Fruit fly (Drosophila melanogaster) whole organism, prepupa: Measurements from ENCODE around the gene CG5664.

Experiments
- Blimp-1 ChIP-seq: fragments of 200-800 bp; sonication (Bioruptor generic); optimal IDR thresholded peaks from 3 replicates; lab custom pipeline; 2017; ENCODE audit warnings: missing biosample characterization, missing genetic modification characterization, mild to moderate bottlenecking, moderate library complexity, missing genetic modification reagents
- CG10669 ChIP-seq: fragments of 200-800 bp; sonication (Bioruptor generic); optimal IDR thresholded peaks from 3 replicates; lab custom pipeline; 2018; ENCODE audit warnings: missing biosample characterization, mild to moderate bottlenecking, missing genetic modification characterization, moderate library complexity
- CG11902 ChIP-seq: fragments of 200-800 bp; sonication (Bioruptor generic); optimal IDR thresholded peaks from 3 replicates; lab custom pipeline; 2016; ENCODE audit warnings: missing biosample characterization, missing genetic modification characterization
- CG15336 ChIP-seq: fragments of 200-800 bp; sonication (Bioruptor generic); IDR thresholded peaks from 2 replicates; pipeline ENCODE4 v1.3.6; 2022; ENCODE audit warnings: missing biosample characterization, missing genetic modification characterization
- CG31627 ChIP-seq: fragments of 200-800 bp; sonication (Bioruptor generic); optimal IDR thresholded peaks from 3 replicates; lab custom pipeline; 2016; ENCODE audit warnings: missing biosample characterization, missing genetic modification characterization
- CG32006 ChIP-seq: fragments of 200-800 bp; sonication (Bioruptor generic); optimal IDR thresholded peaks from 3 replicates; lab custom pipeline; 2017; ENCODE audit warnings: missing biosample characterization, mild to moderate bottlenecking, missing genetic modification characterization
- CG34406 ChIP-seq: fragments of 200-800 bp; sonication (Bioruptor generic); optimal IDR thresholded peaks from 3 replicates; lab custom pipeline; 2016; ENCODE audit warnings: missing biosample characterization, missing genetic modification characterization
- CG3919 ChIP-seq: fragments of 200-800 bp; sonication (Bioruptor generic); optimal IDR thresholded peaks from 3 replicates; lab custom pipeline; 2016; ENCODE audit warnings: missing biosample characterization, missing genetic modification characterization
- CG6808 ChIP-seq: fragments of 200-800 bp; sonication (Bioruptor generic); optimal IDR thresholded peaks from 3 replicates; lab custom pipeline; 2017; ENCODE audit warnings: missing biosample characterization, missing genetic modification characterization, mild to moderate bottlenecking, moderate library complexity, missing genetic modification reagents
- CG7368 ChIP-seq: fragments of 200-800 bp; sonication (Bioruptor generic); optimal IDR thresholded peaks from 3 replicates; lab custom pipeline; 2016; ENCODE audit warnings: missing biosample characterization, missing genetic modification characterization
- CG8319 ChIP-seq: fragments of 200-800 bp; sonication (Bioruptor generic); optimal IDR thresholded peaks from 3 replicates; lab custom pipeline; 2016; ENCODE audit warnings: missing biosample characterization, missing genetic modification characterization
- CG8632 ChIP-seq: fragments of 200-800 bp; sonication (Bioruptor generic); optimal IDR thresholded peaks from 3 replicates; lab custom pipeline; 2016; ENCODE audit warnings: missing biosample characterization, missing genetic modification characterization
- CG9139 ChIP-seq: fragments of 200-800 bp; sonication (Bioruptor generic); optimal IDR thresholded peaks from 3 replicates; lab custom pipeline; 2017; ENCODE audit warnings: missing biosample characterization, mild to moderate bottlenecking, missing genetic modification characterization
- Eip75B ChIP-seq: fragments of 200-800 bp; sonication (Bioruptor generic); optimal IDR thresholded peaks from 3 replicates; lab custom pipeline; 2016; ENCODE audit warnings: missing biosample characterization, missing genetic modification characterization
- Eip93F ChIP-seq: fragments of 200-800 bp; sonication (Bioruptor generic); optimal IDR thresholded peaks from 2 replicates; lab custom pipeline; 2016; ENCODE audit warnings: missing biosample characterization, mild to moderate bottlenecking, missing genetic modification characterization
- Hr38 ChIP-seq: sonication (Bioruptor generic); optimal IDR thresholded peaks from 2 replicates; lab custom pipeline; 2016; ENCODE audit warnings: missing biosample characterization, missing genetic modification characterization
- Lpt ChIP-seq: fragments of 200-800 bp; sonication (Bioruptor generic); optimal IDR thresholded peaks from 3 replicates; lab custom pipeline; 2016; ENCODE audit warnings: missing biosample characterization, missing genetic modification characterization
- Met ChIP-seq: fragments of 200-800 bp; sonication (Bioruptor generic); optimal IDR thresholded peaks from 3 replicates; lab custom pipeline; 2016; ENCODE audit warnings: missing biosample characterization, missing genetic modification characterization
- OdsH ChIP-seq: fragments of 200-800 bp; sonication (Bioruptor generic); optimal IDR thresholded peaks from 3 replicates; lab custom pipeline; 2016; ENCODE audit warnings: missing biosample characterization, missing genetic modification characterization
- Smox ChIP-seq: fragments of 200-800 bp; sonication (Bioruptor generic); optimal IDR thresholded peaks from 3 replicates; lab custom pipeline; 2016; ENCODE audit warnings: missing biosample characterization, missing genetic modification characterization
- Sox102F ChIP-seq: fragments of 200-800 bp; sonication (Bioruptor generic); optimal IDR thresholded peaks from 2 replicates; lab custom pipeline; 2016; ENCODE audit warnings: missing biosample characterization, mild to moderate bottlenecking, missing genetic modification characterization
- Sox14 ChIP-seq: fragments of 200-800 bp; sonication (Bioruptor generic); optimal IDR thresholded peaks from 3 replicates; lab custom pipeline; 2016; ENCODE audit warnings: missing biosample characterization, missing genetic modification characterization
- acj6 ChIP-seq: fragments of 200-800 bp; sonication (Bioruptor generic); optimal IDR thresholded peaks from 3 replicates; lab custom pipeline; 2016; ENCODE audit warnings: missing biosample characterization, missing genetic modification characterization
- cyc ChIP-seq: fragments of 200-800 bp; sonication (Bioruptor generic); optimal IDR thresholded peaks from 3 replicates; lab custom pipeline; 2016; ENCODE audit warnings: missing biosample characterization, missing genetic modification characterization
- dac ChIP-seq: fragments of 200-800 bp; sonication (Bioruptor generic); optimal IDR thresholded peaks from 2 replicates; lab custom pipeline; 2017; ENCODE audit warnings: missing biosample characterization, mild to moderate bottlenecking, missing genetic modification characterization
- dsx ChIP-seq: fragments of 200-800 bp; optimal IDR thresholded peaks from 3 replicates; lab custom pipeline; 2019; ENCODE audit warnings: missing biosample characterization, mild to moderate bottlenecking, missing genetic modification characterization, moderate library complexity; ENCODE audit not compliant: poor library complexity, severe bottlenecking
- fkh ChIP-seq: fragments of 200-800 bp; sonication (Bioruptor generic); optimal IDR thresholded peaks from 3 replicates; lab custom pipeline; 2017; ENCODE audit warnings: missing biosample characterization, mild to moderate bottlenecking, missing genetic modification characterization, moderate library complexity
- lz ChIP-seq: fragments of 200-800 bp; sonication (Bioruptor generic); optimal IDR thresholded peaks from 3 replicates; lab custom pipeline; 2016; ENCODE audit warnings: missing biosample characterization, missing genetic modification characterization
- pdm3 ChIP-seq: fragments of 200-800 bp; sonication (Bioruptor generic); optimal IDR thresholded peaks from 3 replicates; lab custom pipeline; 2016; ENCODE audit warnings: missing biosample characterization, missing genetic modification characterization
- svp ChIP-seq: fragments of 200-800 bp; sonication (Bioruptor generic); peaks from one replicate; lab custom pipeline; 2016; ENCODE audit warnings: missing biosample characterization, missing genetic modification characterization
- topi ChIP-seq: fragments of 200-800 bp; sonication (Bioruptor generic); optimal IDR thresholded peaks from 3 replicates; lab custom pipeline; 2016; ENCODE audit warnings: missing biosample characterization, missing genetic modification characterization
- vri ChIP-seq: fragments of 200-800 bp; sonication (Bioruptor generic); optimal IDR thresholded peaks from 3 replicates; lab custom pipeline; 2016; ENCODE audit warnings: missing biosample characterization, mild to moderate bottlenecking, missing genetic modification characterization

The CG5664 gene

DNA sequence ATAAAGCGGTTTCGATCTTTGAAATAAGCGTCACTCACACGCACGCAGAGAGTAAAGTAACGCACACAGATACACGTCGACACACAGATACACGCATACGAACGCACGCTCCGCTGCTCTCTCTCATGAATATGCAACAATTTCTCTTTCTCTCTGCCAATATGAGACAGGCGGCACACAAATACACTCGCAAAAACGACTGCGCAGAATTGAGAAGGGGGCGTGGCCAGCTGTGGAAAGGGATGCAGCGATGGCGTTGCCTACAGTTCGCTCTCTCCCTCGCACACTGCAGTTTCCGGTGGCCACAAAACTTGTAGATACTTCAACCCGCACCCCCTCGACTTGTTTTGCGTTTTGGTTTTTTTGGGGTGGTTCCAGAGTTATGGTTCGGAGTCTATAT is 38.5 kb upstream of the CG5664 start (continued):
- TF ChIP-seq svp: no peak
- peak; percentile 64 for TF ChIP-seq CG8632 (GFP tag; lab: Kevin White, UChicago)
- peak; percentile 43 for TF ChIP-seq CG32006 (GFP tag; lab: Kevin White, UChicago)
- peak; percentile 54; the same call in 1 of the 2 replicates for TF ChIP-seq CG15336 (GFP tag; lab: Robert Waterston, UW)
- TF ChIP-seq Lpt (GFP tag; lab: Kevin White, UChicago): peak; percentile 16
- peak; percentile 77 for TF ChIP-seq CG34406 (GFP tag; lab: Kevin White, UChicago)
- TF ChIP-seq acj6 (GFP tag; lab: Kevin White, UChicago): peak; percentile 73
- peak; percentile 73 for TF ChIP-seq pdm3 (GFP tag; lab: Kevin White, UChicago)

DNA sequence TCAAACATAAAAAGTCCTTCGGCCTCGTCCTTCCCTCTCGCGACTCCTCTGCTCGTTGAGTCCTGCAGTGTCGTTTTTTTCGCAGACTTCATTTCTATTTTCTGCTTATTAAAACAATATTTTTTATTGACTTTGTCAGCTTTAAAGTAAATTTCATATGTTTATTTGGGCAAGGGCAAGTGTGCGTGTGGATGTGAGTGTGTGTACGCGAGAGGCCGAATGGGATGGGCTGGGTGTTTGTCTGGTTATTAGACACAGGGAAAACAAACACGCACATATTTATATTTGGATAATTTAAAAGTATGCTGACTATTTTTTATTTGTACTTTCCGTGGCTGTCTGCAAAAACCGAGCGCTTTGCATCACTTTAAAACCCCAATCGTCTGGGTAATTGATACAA is 36.7 kb upstream of the CG5664 start:
- peak; percentile 23 for TF ChIP-seq fkh (GFP tag; lab: Kevin White, UChicago)
- no peak for TF ChIP-seq vri (GFP tag; lab: Kevin White, UChicago)

DNA sequence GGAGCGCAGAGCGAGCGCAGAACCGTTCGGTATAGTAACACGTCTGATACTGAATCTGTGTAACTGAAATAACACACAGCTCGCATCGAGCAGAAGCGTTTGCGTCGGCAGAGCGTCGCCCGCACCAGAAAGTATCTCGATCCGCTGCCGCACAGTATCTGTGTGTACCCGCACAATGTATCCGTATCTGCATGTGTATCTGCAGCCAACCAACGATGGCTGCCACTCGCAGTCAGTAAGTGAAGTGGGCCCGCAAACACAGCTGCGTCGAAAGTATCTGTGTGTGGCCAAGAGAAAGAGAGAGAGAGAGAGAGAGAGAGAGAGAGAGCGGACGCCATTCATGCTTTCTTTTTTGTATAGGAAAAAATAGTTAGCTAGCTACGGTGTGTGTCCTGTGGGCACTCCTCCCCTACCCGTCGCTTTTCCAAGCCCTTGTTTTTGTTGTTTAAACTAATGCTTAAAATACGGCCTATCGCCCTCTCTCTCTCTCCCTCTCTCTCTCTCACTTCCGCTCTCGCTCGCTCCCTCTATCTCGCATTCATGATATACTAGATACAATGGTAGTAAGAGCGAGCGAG is 35.4 kb upstream of the CG5664 start, which contains the start of gene croc:
Gene croc (minus strand): TSS at position 51 of the 578 bp plus-strand sequence.
- TF ChIP-seq dsx (GFP tag; lab: Kevin White, UChicago): peak; percentile 66
- no peak for TF ChIP-seq acj6 (GFP tag; lab: Kevin White, UChicago)
- TF ChIP-seq Sox14 (GFP tag; lab: Kevin White, UChicago): no peak
- no peak for TF ChIP-seq Met
- TF ChIP-seq CG10669: no peak
- no peak for TF ChIP-seq Eip75B (GFP tag; lab: Kevin White, UChicago)
- no peak for TF ChIP-seq cyc (GFP tag; lab: Kevin White, UChicago)
- no peak for TF ChIP-seq Sox102F
- TF ChIP-seq CG31627 (GFP tag; lab: Kevin White, UChicago): no peak
- no peak for TF ChIP-seq Hr38
- TF ChIP-seq vri (GFP tag; lab: Kevin White, UChicago): no peak
- TF ChIP-seq pdm3 (GFP tag; lab: Kevin White, UChicago): no peak
- no peak for TF ChIP-seq OdsH (GFP tag; lab: Kevin White, UChicago)
- no peak for TF ChIP-seq CG32006 (GFP tag; lab: Kevin White, UChicago)
- TF ChIP-seq Eip93F: no peak
- peak; percentile 75 for TF ChIP-seq fkh (GFP tag; lab: Kevin White, UChicago)

DNA sequence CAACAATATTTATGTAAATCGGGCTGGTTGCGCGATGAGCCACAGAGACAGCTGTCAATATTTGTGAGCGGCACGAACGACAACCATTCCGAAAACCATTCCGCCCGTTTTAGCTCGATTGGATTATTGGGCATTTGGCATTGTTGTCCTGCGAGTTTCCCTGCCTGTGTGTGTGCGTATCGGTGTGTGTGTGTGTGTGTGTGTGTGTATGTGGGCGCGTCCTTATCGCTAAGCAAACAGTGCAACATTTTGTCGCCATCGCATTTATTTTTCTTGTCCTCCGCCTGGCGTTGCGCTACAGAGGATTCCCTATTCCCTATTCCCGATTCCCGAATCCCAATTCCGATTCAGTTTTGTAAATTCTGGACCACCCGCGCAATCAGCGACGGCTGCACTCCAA is 30.7 kb upstream of the CG5664 start:
- TF ChIP-seq fkh (GFP tag; lab: Kevin White, UChicago) (peak; percentile 1), topi (GFP tag; lab: Kevin White, UChicago) (no peak)

DNA sequence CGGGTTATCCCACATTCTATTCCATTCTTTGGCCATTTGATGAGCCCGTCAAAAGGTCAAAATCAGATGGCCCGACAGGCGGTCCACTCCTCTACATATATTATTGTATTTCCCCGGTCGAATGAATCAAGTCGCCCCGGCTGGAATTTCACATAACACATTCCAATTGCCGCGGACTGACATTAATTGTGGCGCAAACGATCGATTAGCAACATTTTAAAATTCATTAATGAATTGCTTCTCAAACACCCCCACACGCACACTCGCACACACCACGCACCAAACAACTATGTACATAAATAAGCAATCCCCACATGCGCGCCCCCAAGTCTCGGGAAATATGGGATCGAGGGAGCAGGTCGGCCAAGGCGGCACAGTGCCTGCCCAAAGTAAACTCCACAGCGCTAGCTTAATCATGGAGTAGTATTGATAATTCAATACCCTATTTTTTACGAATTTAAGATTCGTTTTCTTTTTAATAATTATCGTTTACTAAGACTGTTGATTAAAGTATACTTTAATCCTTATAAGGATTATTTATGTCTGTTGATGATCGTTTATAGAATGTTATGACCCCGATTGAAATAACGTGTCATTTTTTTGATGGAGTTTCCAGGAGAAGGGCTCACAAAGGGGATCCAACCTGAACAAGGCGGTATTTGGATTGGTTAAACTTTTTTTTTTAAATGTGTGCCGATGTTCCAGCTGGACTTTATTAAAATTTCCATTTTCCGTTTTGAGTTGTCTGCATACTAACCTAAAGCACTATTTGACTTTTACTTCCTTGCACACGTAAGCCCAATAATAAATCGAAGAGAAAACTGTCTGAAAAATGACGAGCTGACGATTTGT is 24.3 kb upstream of the CG5664 start:
- TF ChIP-seq Lpt (GFP tag; lab: Kevin White, UChicago): no peak
- no peak for TF ChIP-seq dac (GFP tag; lab: Kevin White, UChicago)
- TF ChIP-seq CG11902 (GFP tag; lab: Kevin White, UChicago): no peak
- no peak for TF ChIP-seq CG34406 (GFP tag; lab: Kevin White, UChicago)
- TF ChIP-seq OdsH (GFP tag; lab: Kevin White, UChicago): no peak
- TF ChIP-seq CG9139 (GFP tag; lab: Kevin White, UChicago): no peak
- no peak for TF ChIP-seq lz (GFP tag; lab: Kevin White, UChicago)
- no peak for TF ChIP-seq CG3919 (GFP tag; lab: Kevin White, UChicago)
- no peak for TF ChIP-seq Blimp-1
- TF ChIP-seq cyc (GFP tag; lab: Kevin White, UChicago): no peak
- TF ChIP-seq CG8632 (GFP tag; lab: Kevin White, UChicago): no peak
- no peak for TF ChIP-seq CG7368 (GFP tag; lab: Kevin White, UChicago)
- TF ChIP-seq Hr38: no peak
- no peak for TF ChIP-seq CG8319 (GFP tag; lab: Kevin White, UChicago)
- no peak for TF ChIP-seq Smox (GFP tag; lab: Kevin White, UChicago)
- TF ChIP-seq CG6808 (GFP tag; lab: Kevin White, UChicago): no peak
